In the genomic region with DNA sequence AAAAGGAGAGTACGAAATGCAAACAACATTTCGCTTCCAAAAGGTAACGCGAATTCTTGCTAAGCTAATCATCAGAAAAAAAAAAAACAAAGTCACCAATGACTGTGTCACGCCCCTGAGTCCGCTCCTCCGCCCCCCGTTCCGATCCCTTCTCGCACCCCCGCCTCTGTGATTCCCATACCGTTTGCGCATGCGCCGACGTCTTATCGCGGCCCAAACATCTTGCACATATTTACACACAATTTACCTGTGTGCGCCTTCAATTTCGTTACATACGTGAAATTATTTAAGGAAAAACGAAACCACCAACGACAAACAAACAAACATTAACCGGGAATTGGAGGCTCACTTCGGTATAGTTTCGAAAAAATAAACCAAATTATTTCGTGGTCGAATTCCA, we compare ENCODE assay signal across 2 fruit fly cellular contexts.
TF ChIP-seq lines count a peak whose summit lies in the region.

No protein-coding gene starts in this region.

- no peak for TF ChIP-seq CTCF in whole organism, embryonic (GFP tag; optimal IDR thresholded peaks at IDR 0.05; lab: Kevin White, UChicago)

TF ChIP-seq in whole organism, embryonic, 481 proteins besides CTCF, POLR2A, EP300 and RAD21:
- peak in 1 of 2 experiments; percentile 54 for TF ChIP-seq tll (GFP tag; optimal IDR thresholded peaks at IDR 0.05; lab: Kevin White, UChicago)
- TF ChIP-seq Sry-δ (GFP tag; optimal IDR thresholded peaks at IDR 0.05; lab: Kevin White, UChicago), result no peak
- TF ChIP-seq gt (GFP tag; IDR thresholded peaks at IDR 0.05; lab: Robert Waterston, UW), result no peak
- no peak for TF ChIP-seq MBD-R2 (GFP tag; IDR thresholded peaks at IDR 0.05; lab: Robert Waterston, UW)
- TF ChIP-seq Hr39 (optimal IDR thresholded peaks at IDR 0.05; lab: Kevin White, UChicago), result no peak
- TF ChIP-seq CG4820 (GFP tag; optimal IDR thresholded peaks at IDR 0.05; lab: Kevin White, UChicago), result no peak
- peak; percentile 47 for TF ChIP-seq grn (GFP tag; optimal IDR thresholded peaks at IDR 0.05; lab: Kevin White, UChicago)
- no peak for TF ChIP-seq CG43689 (GFP tag; IDR thresholded peaks at IDR 0.05; lab: Robert Waterston, UW)
- TF ChIP-seq CG4854 (GFP tag; optimal IDR thresholded peaks at IDR 0.05; lab: Kevin White, UChicago), result no peak
- TF ChIP-seq CG18599 (GFP tag; optimal IDR thresholded peaks at IDR 0.05; lab: Kevin White, UChicago), result no peak
- TF ChIP-seq CG3847 (GFP tag; IDR thresholded peaks at IDR 0.05; lab: Robert Waterston, UW), result no peak
- no peak for TF ChIP-seq CG17328 (GFP tag; IDR thresholded peaks at IDR 0.05; lab: Robert Waterston, UW)
- no peak for TF ChIP-seq pfk (GFP tag; optimal IDR thresholded peaks at IDR 0.05; lab: Kevin White, UChicago)
- no peak for TF ChIP-seq shn (GFP tag; optimal IDR thresholded peaks at IDR 0.05; lab: Kevin White, UChicago)
- TF ChIP-seq CG15479 (GFP tag; optimal IDR thresholded peaks at IDR 0.05; lab: Kevin White, UChicago), result peak; percentile 38
- no peak for TF ChIP-seq CG6654 (GFP tag; optimal IDR thresholded peaks at IDR 0.05; lab: Kevin White, UChicago)
- no peak for TF ChIP-seq Hey (tag; optimal IDR thresholded peaks at IDR 0.05; lab: Kevin White, UChicago)
- no peak for TF ChIP-seq CG13775 (GFP tag; optimal IDR thresholded peaks at IDR 0.05; lab: Kevin White, UChicago)
- TF ChIP-seq CG15696 (tag; optimal IDR thresholded peaks at IDR 0.05; lab: Kevin White, UChicago), result peak; percentile 17
- TF ChIP-seq prd (optimal IDR thresholded peaks at IDR 0.05; lab: Kevin White, UChicago), result no peak
- 0 out of 3 replicates have a peak, but pooled peaks have one; percentile 25 for TF ChIP-seq prd (GFP tag; IDR thresholded peaks at IDR 0.05; lab: Robert Waterston, UW)
- TF ChIP-seq CG9932 (GFP tag; IDR thresholded peaks at IDR 0.05; lab: Robert Waterston, UW), result no peak

TF ChIP-seq in whole organism, prepupa, 60 proteins besides CTCF, POLR2A, EP300 and RAD21:
- peak; percentile 62 for TF ChIP-seq fkh (GFP tag; optimal IDR thresholded peaks at IDR 0.05; lab: Kevin White, UChicago)
- no peak for TF ChIP-seq CG11902 (GFP tag; optimal IDR thresholded peaks at IDR 0.05; lab: Kevin White, UChicago)
TF ChIP-seq in whole organism, prepupa: peak in this region for 1.
